Worm (Caenorhabditis elegans) whole organism, mixed stage, embryonic: ENCODE data around the gene Y105C5B.1418.

ENCODE experiments used
- bed-3 ChIP-seq: fragments of 200-800 bp; sonication (Bioruptor generic); optimal IDR thresholded peaks from 3 replicates; lab custom pipeline; 2018; ENCODE audit warnings: mild to moderate bottlenecking, missing genetic modification characterization, moderate library complexity, missing compliant biosample characterization
- blmp-1 ChIP-seq: fragments of 150-350 bp; optimal IDR thresholded peaks from 2 replicates; lab custom pipeline; 2014; ENCODE audit warnings: missing biosample characterization, missing genetic modification characterization
- ceh-39 ChIP-seq: fragments of 150-350 bp; optimal IDR thresholded peaks from 2 replicates; lab custom pipeline; 2014; ENCODE audit warnings: missing biosample characterization, missing genetic modification characterization
- ceh-43 ChIP-seq: fragments of 200-800 bp; sonication (Bioruptor generic); optimal IDR thresholded peaks from 2 replicates; lab custom pipeline; 2018; ENCODE audit warnings: mild to moderate bottlenecking, missing genetic modification characterization, moderate library complexity, missing compliant biosample characterization
- ces-1 ChIP-seq: fragments of 150-350 bp; optimal IDR thresholded peaks from 2 replicates; lab custom pipeline; 2014; ENCODE audit warnings: missing biosample characterization, missing genetic modification reagents, missing genetic modification characterization
- cnd-1 ChIP-seq: fragments of 200-800 bp; sonication (Bioruptor generic); optimal IDR thresholded peaks from 2 replicates; lab custom pipeline; 2018; ENCODE audit warnings: mild to moderate bottlenecking, missing genetic modification characterization, missing compliant biosample characterization
- drap-1 ChIP-seq: fragments of 200-800 bp; sonication (Bioruptor generic); optimal IDR thresholded peaks from 3 replicates; lab custom pipeline; 2018; ENCODE audit warnings: mild to moderate bottlenecking, missing genetic modification characterization, missing compliant biosample characterization
- elt-3 ChIP-seq: fragments of 150-350 bp; optimal IDR thresholded peaks from 2 replicates; lab custom pipeline; 2014; ENCODE audit warnings: missing biosample characterization, missing genetic modification characterization
- flh-1 ChIP-seq: fragments of 200-800 bp; sonication (Bioruptor generic); optimal IDR thresholded peaks from 2 replicates; lab custom pipeline; 2018; ENCODE audit warnings: mild to moderate bottlenecking, missing genetic modification characterization, moderate library complexity, missing compliant biosample characterization
- ham-2 ChIP-seq: fragments of 200-800 bp; sonication (Bioruptor generic); optimal IDR thresholded peaks from 2 replicates; lab custom pipeline; 2018; ENCODE audit warnings: mild to moderate bottlenecking, missing genetic modification characterization, missing compliant biosample characterization
- hlh-1 ChIP-seq: fragments of 150-350 bp; optimal IDR thresholded peaks from 2 replicates; lab custom pipeline; 2014; ENCODE audit warnings: missing biosample characterization, missing genetic modification reagents, missing genetic modification characterization
- lin-13 ChIP-seq: fragments of 150-350 bp; optimal IDR thresholded peaks from 2 replicates; lab custom pipeline; 2014; ENCODE audit warnings: missing biosample characterization, missing genetic modification characterization
- lin-32 ChIP-seq: fragments of 200-800 bp; sonication (Bioruptor generic); optimal IDR thresholded peaks from 2 replicates; lab custom pipeline; 2018; ENCODE audit warnings: mild to moderate bottlenecking, missing genetic modification characterization, missing compliant biosample characterization
- lsy-2 ChIP-seq: fragments of 150-350 bp; optimal IDR thresholded peaks from 2 replicates; lab custom pipeline; 2014; ENCODE audit warnings: missing biosample characterization, missing genetic modification characterization
- mab-5 ChIP-seq: fragments of 150-350 bp; optimal IDR thresholded peaks from 2 replicates; lab custom pipeline; 2014; ENCODE audit warnings: missing biosample characterization, missing genetic modification characterization
- mep-1 ChIP-seq: fragments of 150-350 bp; optimal IDR thresholded peaks from 2 replicates; lab custom pipeline; 2017; ENCODE audit warnings: missing biosample characterization, missing genetic modification reagents, missing genetic modification characterization, inconsistent platforms
- mls-2 ChIP-seq: sonication (generic microtip); optimal IDR thresholded peaks from 2 replicates; lab custom pipeline; 2016; ENCODE audit warnings: mild to moderate bottlenecking, missing genetic modification characterization, moderate library complexity, missing compliant biosample characterization
- nhr-12 ChIP-seq: fragments of 150-350 bp; optimal IDR thresholded peaks from 2 replicates; lab custom pipeline; 2014; ENCODE audit warnings: missing biosample characterization, missing genetic modification characterization
- nhr-237 ChIP-seq: fragments of 150-350 bp; optimal IDR thresholded peaks from 2 replicates; lab custom pipeline; 2014; ENCODE audit warnings: missing biosample characterization, missing genetic modification characterization
- nhr-28 ChIP-seq: fragments of 150-350 bp; optimal IDR thresholded peaks from 2 replicates; lab custom pipeline; 2014; ENCODE audit warnings: missing biosample characterization, missing genetic modification characterization
- nhr-76 ChIP-seq: sonication (generic microtip); optimal IDR thresholded peaks from 2 replicates; lab custom pipeline; 2017; ENCODE audit warnings: missing biosample characterization, missing genetic modification characterization
- pha-4 ChIP-seq: fragments of 150-350 bp; optimal IDR thresholded peaks from 2 replicates; lab custom pipeline; 2018; ENCODE audit warnings: missing biosample characterization, missing genetic modification reagents, missing genetic modification characterization
- snpc-4 ChIP-seq: fragments of 150-350 bp; optimal IDR thresholded peaks from 2 replicates; lab custom pipeline; 2014; ENCODE audit warnings: missing biosample characterization, missing genetic modification characterization
- sptf-1 ChIP-seq: sonication (generic microtip); optimal IDR thresholded peaks from 2 replicates; lab custom pipeline; 2017; ENCODE audit warnings: mild to moderate bottlenecking, missing genetic modification characterization, moderate library complexity, missing compliant biosample characterization
- tbx-8 ChIP-seq: fragments of 200-800 bp; sonication (Bioruptor generic); optimal IDR thresholded peaks from 2 replicates; lab custom pipeline; 2018; ENCODE audit warnings: mild to moderate bottlenecking, missing genetic modification characterization, moderate library complexity, missing compliant biosample characterization
- unc-120 ChIP-seq: sonication (generic microtip); optimal IDR thresholded peaks from 2 replicates; lab custom pipeline; 2017; ENCODE audit warnings: missing genetic modification characterization, missing compliant biosample characterization; ENCODE audit not compliant: poor library complexity, severe bottlenecking
- unc-39 ChIP-seq: fragments of 150-350 bp; optimal IDR thresholded peaks from 2 replicates; lab custom pipeline; 2014; ENCODE audit warnings: missing biosample characterization, missing genetic modification characterization
- unc-62 ChIP-seq: fragments of 150-350 bp; optimal IDR thresholded peaks from 2 replicates; lab custom pipeline; 2014; ENCODE audit warnings: missing biosample characterization, missing genetic modification reagents, missing genetic modification characterization
- zip-8 ChIP-seq: fragments of 150-350 bp; optimal IDR thresholded peaks from 2 replicates; lab custom pipeline; 2014; ENCODE audit warnings: missing biosample characterization, missing genetic modification characterization
- ztf-11 ChIP-seq: fragments of 150-350 bp; optimal IDR thresholded peaks from 2 replicates; lab custom pipeline; 2014; ENCODE audit warnings: missing biosample characterization, missing genetic modification characterization

The Y105C5B.1418 gene

ce11 chrIV:16041038-16041437 lies 26.2 kb downstream of the Y105C5B.1418 start:
- TF ChIP-seq lin-13 (tag; lab: Kevin White, UChicago) (no peak), nhr-12 (no peak), mab-5 (tag; lab: Kevin White, UChicago) (no peak), sptf-1 (tag; lab: Kevin White, UChicago) (no peak), zip-8 (tag; lab: Kevin White, UChicago) (no peak), cnd-1 (tag; lab: Kevin White, UChicago) (no peak), mep-1 (no peak), unc-39 (tag; lab: Kevin White, UChicago) (no peak), nhr-76 (no peak), hlh-1 (tag; lab: Kevin White, UChicago) (no peak), nhr-28 (tag; lab: Kevin White, UChicago) (no peak), tbx-8 (GFP tag; lab: Kevin White, UChicago) (no peak), flh-1 (GFP tag; lab: Kevin White, UChicago) (no peak), ceh-43 (GFP tag; lab: Kevin White, UChicago) (no peak), ham-2 (no peak), mls-2 (tag; lab: Kevin White, UChicago) (no peak), lin-32 (GFP tag; lab: Kevin White, UChicago) (no peak), blmp-1 (tag; lab: Kevin White, UChicago) (no peak), unc-62 (GFP tag; lab: Kevin White, UChicago) (no peak)
- TF ChIP-seq, all 35 proteins: peak for 0

- no peak for TF ChIP-seq lsy-2 (tag; lab: Kevin White, UChicago)
- no peak for TF ChIP-seq nhr-12
- no peak for TF ChIP-seq nhr-76
- no peak for TF ChIP-seq zip-8 (tag; lab: Kevin White, UChicago)
- TF ChIP-seq nhr-28 (tag; lab: Kevin White, UChicago), result no peak
- TF ChIP-seq unc-120 (tag; lab: Kevin White, UChicago), result no peak
- TF ChIP-seq mab-5 (tag; lab: Kevin White, UChicago), result no peak
- TF ChIP-seq sptf-1 (tag; lab: Kevin White, UChicago), result no peak
- TF ChIP-seq, all 35 proteins: peak for 0
Measured at ce11 chrIV:16038000-16038399, 29.2 kb downstream of the Y105C5B.1418 start.

- no peak for TF ChIP-seq nhr-12
- TF ChIP-seq tbx-8 (GFP tag; lab: Kevin White, UChicago), result no peak
- no peak for TF ChIP-seq bed-3 (GFP tag; lab: Kevin White, UChicago)
- TF ChIP-seq ham-2, result no peak
- TF ChIP-seq nhr-28 (tag; lab: Kevin White, UChicago), result no peak
- TF ChIP-seq mep-1, result no peak
- no peak for TF ChIP-seq nhr-237 (tag; lab: Kevin White, UChicago)
- TF ChIP-seq mab-5 (tag; lab: Kevin White, UChicago), result no peak
- no peak for TF ChIP-seq lsy-2 (tag; lab: Kevin White, UChicago)
- TF ChIP-seq unc-120 (tag; lab: Kevin White, UChicago), result no peak
- no peak for TF ChIP-seq ces-1 (GFP tag; lab: Kevin White, UChicago)
- no peak for TF ChIP-seq snpc-4 (tag; lab: Kevin White, UChicago)
- no peak for TF ChIP-seq elt-3 (tag; lab: Kevin White, UChicago)
Measured at ce11 chrIV:16036696-16037095, 30.5 kb downstream of the Y105C5B.1418 start.

ce11 chrIV:16036057-16036456 lies 31.2 kb downstream of the Y105C5B.1418 start:
- TF ChIP-seq hlh-1 (tag; lab: Kevin White, UChicago), result no peak
- TF ChIP-seq bed-3 (GFP tag; lab: Kevin White, UChicago), result no peak
- TF ChIP-seq nhr-28 (tag; lab: Kevin White, UChicago), result no peak
- TF ChIP-seq ceh-43 (GFP tag; lab: Kevin White, UChicago), result no peak
- TF ChIP-seq drap-1, result no peak
- TF ChIP-seq tbx-8 (GFP tag; lab: Kevin White, UChicago), result no peak
- TF ChIP-seq mls-2 (tag; lab: Kevin White, UChicago), result no peak
- TF ChIP-seq ceh-39 (tag; lab: Kevin White, UChicago), result no peak
- no peak for TF ChIP-seq nhr-76
- no peak for TF ChIP-seq cnd-1 (tag; lab: Kevin White, UChicago)
- TF ChIP-seq mab-5 (tag; lab: Kevin White, UChicago), result no peak
- no peak for TF ChIP-seq pha-4 (tag; lab: Kevin White, UChicago)
- no peak for TF ChIP-seq sptf-1 (tag; lab: Kevin White, UChicago)

- TF ChIP-seq nhr-28 (tag; lab: Kevin White, UChicago), result no peak
- TF ChIP-seq ztf-11 (tag; lab: Kevin White, UChicago), result no peak
- TF ChIP-seq, all 35 proteins: peak for 0
Measured at ce11 chrIV:16035109-16035508, 32.1 kb downstream of the Y105C5B.1418 start.
